Worm (Caenorhabditis elegans) whole organism, L2 larva: ENCODE measurements around the gene pdhk-2.

ENCODE experiments used
- C34F6.9 ChIP-seq: fragments of 150-350 bp; optimal IDR thresholded peaks from 2 replicates; lab custom pipeline; 2014; ENCODE audit warnings: missing biosample characterization, missing genetic modification characterization
- F13H6.1 ChIP-seq: sonication (generic microtip); optimal IDR thresholded peaks from 2 replicates; lab custom pipeline; 2016; ENCODE audit warnings: missing genetic modification characterization, missing compliant biosample characterization
- R02D3.7 ChIP-seq: fragments of 150-350 bp; optimal IDR thresholded peaks from 2 replicates; lab custom pipeline; 2014; ENCODE audit warnings: missing biosample characterization, missing genetic modification characterization
- alr-1 ChIP-seq: fragments of 150-350 bp; optimal IDR thresholded peaks from 2 replicates; lab custom pipeline; 2014; ENCODE audit warnings: missing biosample characterization, missing genetic modification characterization
- aly-2 ChIP-seq: fragments of 150-350 bp; optimal IDR thresholded peaks from 2 replicates; lab custom pipeline; 2014; ENCODE audit warnings: missing biosample characterization, missing genetic modification characterization
- blmp-1 ChIP-seq: sonication (generic microtip); optimal IDR thresholded peaks from 2 replicates; lab custom pipeline; 2017; ENCODE audit warnings: missing genetic modification characterization, mild to moderate bottlenecking, missing compliant biosample characterization, antibody characterized with exemption, moderate library complexity; ENCODE audit not compliant: insufficient read depth
- ceh-16 ChIP-seq: fragments of 150-350 bp; optimal IDR thresholded peaks from 2 replicates; lab custom pipeline; 2014; ENCODE audit warnings: missing biosample characterization, missing genetic modification characterization
- ceh-82 ChIP-seq: fragments of 150-350 bp; optimal IDR thresholded peaks from 2 replicates; lab custom pipeline; 2014; ENCODE audit warnings: missing biosample characterization, missing genetic modification characterization
- crh-2 ChIP-seq: sonication (generic microtip); optimal IDR thresholded peaks from 2 replicates; lab custom pipeline; 2017; ENCODE audit warnings: missing biosample characterization, missing genetic modification characterization
- dmd-4 ChIP-seq: sonication (generic microtip); optimal IDR thresholded peaks from 2 replicates; lab custom pipeline; 2017; ENCODE audit warnings: missing biosample characterization, missing genetic modification characterization
- egl-27 ChIP-seq: sonication (generic microtip); optimal IDR thresholded peaks from 3 replicates; lab custom pipeline; 2017; ENCODE audit warnings: missing biosample characterization, missing genetic modification reagents, missing genetic modification characterization
- elt-1 ChIP-seq: fragments of 150-350 bp; optimal IDR thresholded peaks from 2 replicates; lab custom pipeline; 2014; ENCODE audit warnings: missing biosample characterization, missing genetic modification characterization
- elt-3 ChIP-seq: sonication (generic microtip); optimal IDR thresholded peaks from 2 replicates; lab custom pipeline; 2017; ENCODE audit warnings: missing biosample characterization, missing genetic modification characterization
- fos-1 ChIP-seq: fragments of 150-350 bp; optimal IDR thresholded peaks from 2 replicates; lab custom pipeline; 2014; ENCODE audit warnings: missing biosample characterization, missing genetic modification characterization
- gmeb-1 ChIP-seq: fragments of 150-350 bp; optimal IDR thresholded peaks from 2 replicates; lab custom pipeline; 2014; ENCODE audit warnings: missing biosample characterization, missing genetic modification characterization
- lin-11 ChIP-seq: fragments of 150-350 bp; sonication (generic microtip); optimal IDR thresholded peaks from 2 replicates; lab custom pipeline; 2014; ENCODE audit warnings: missing biosample characterization, missing genetic modification characterization, inconsistent platforms, mixed read lengths
- lin-39 ChIP-seq: fragments of 150-350 bp; optimal IDR thresholded peaks from 2 replicates; lab custom pipeline; 2014; ENCODE audit warnings: missing biosample characterization, missing genetic modification reagents, missing genetic modification characterization
- lsy-2 ChIP-seq, 2 experiments: fragments of 150-350 bp in 1 of 2; sonication (generic microtip) in 1 of 2; optimal IDR thresholded peaks; 2 replicates each; lab custom pipeline; 2014 to 2017; ENCODE audit warnings: missing biosample characterization in 2 of 2, missing genetic modification characterization in 2 of 2
- mab-5 ChIP-seq: fragments of 150-350 bp; optimal IDR thresholded peaks from 2 replicates; lab custom pipeline; 2014; ENCODE audit warnings: missing biosample characterization, missing genetic modification characterization
- mbf-1 ChIP-seq: sonication (generic microtip); optimal IDR thresholded peaks from 2 replicates; lab custom pipeline; 2017; ENCODE audit warnings: missing biosample characterization, missing genetic modification characterization
- mdl-1 ChIP-seq, 2 experiments: fragments of 150-350 bp in 1 of 2; sonication (generic microtip) in 1 of 2; optimal IDR thresholded peaks; 2 replicates each; lab custom pipeline; 2017; ENCODE audit warnings: missing biosample characterization in 2 of 2, missing genetic modification characterization in 2 of 2
- nhr-10 ChIP-seq: sonication (generic microtip); optimal IDR thresholded peaks from 2 replicates; lab custom pipeline; 2017; ENCODE audit warnings: missing biosample characterization, missing genetic modification characterization
- nhr-11 ChIP-seq: fragments of 150-350 bp; optimal IDR thresholded peaks from 2 replicates; lab custom pipeline; 2014; ENCODE audit warnings: missing biosample characterization, missing genetic modification characterization
- nhr-12 ChIP-seq: fragments of 150-350 bp; optimal IDR thresholded peaks from 2 replicates; lab custom pipeline; 2014; ENCODE audit warnings: missing biosample characterization, missing genetic modification characterization
- nhr-129 ChIP-seq: fragments of 150-350 bp; optimal IDR thresholded peaks from 2 replicates; lab custom pipeline; 2014; ENCODE audit warnings: missing biosample characterization, missing genetic modification characterization
- nhr-21 ChIP-seq: fragments of 150-350 bp; optimal IDR thresholded peaks from 2 replicates; lab custom pipeline; 2014; ENCODE audit warnings: missing biosample characterization, missing genetic modification characterization
- nhr-23 ChIP-seq: fragments of 150-350 bp; optimal IDR thresholded peaks from 2 replicates; lab custom pipeline; 2014; ENCODE audit warnings: missing biosample characterization, missing genetic modification reagents, missing genetic modification characterization
- nhr-237 ChIP-seq: fragments of 150-350 bp; optimal IDR thresholded peaks from 2 replicates; lab custom pipeline; 2014; ENCODE audit warnings: missing biosample characterization, missing genetic modification characterization
- nhr-25 ChIP-seq: fragments of 150-350 bp; sonication (generic microtip); optimal IDR thresholded peaks from 3 replicates; lab custom pipeline; 2014; ENCODE audit warnings: missing biosample characterization, missing genetic modification characterization
- nhr-77 ChIP-seq: fragments of 150-350 bp; optimal IDR thresholded peaks from 2 replicates; lab custom pipeline; 2014; ENCODE audit warnings: missing biosample characterization, missing genetic modification characterization
- peb-1 ChIP-seq: fragments of 150-350 bp; optimal IDR thresholded peaks from 2 replicates; lab custom pipeline; 2014; ENCODE audit warnings: missing biosample characterization, missing genetic modification characterization
- sem-4 ChIP-seq: fragments of 150-350 bp; optimal IDR thresholded peaks from 2 replicates; lab custom pipeline; 2014; ENCODE audit warnings: missing biosample characterization, missing genetic modification reagents, missing genetic modification characterization
- skn-1 ChIP-seq: sonication (generic microtip); optimal IDR thresholded peaks from 2 replicates; lab custom pipeline; 2017; ENCODE audit warnings: missing biosample characterization, missing genetic modification characterization
- sma-3 ChIP-seq: sonication (generic microtip); optimal IDR thresholded peaks from 2 replicates; lab custom pipeline; 2016; ENCODE audit warnings: missing genetic modification reagents, missing genetic modification characterization, missing compliant biosample characterization
- sma-9 ChIP-seq, 2 experiments: fragments of 150-350 bp in 1 of 2; sonication (generic microtip) in 1 of 2; optimal IDR thresholded peaks; 2 replicates each; lab custom pipeline; 2014 to 2016; ENCODE audit warnings: missing genetic modification characterization in 2 of 2, mild to moderate bottlenecking in 1 of 2, missing biosample characterization in 1 of 2, missing compliant biosample characterization in 1 of 2, missing genetic modification reagents in 1 of 2, moderate library complexity in 1 of 2
- snpc-4 ChIP-seq: fragments of 150-350 bp; optimal IDR thresholded peaks from 2 replicates; lab custom pipeline; 2014; ENCODE audit warnings: missing biosample characterization, missing genetic modification characterization
- unc-39 ChIP-seq: fragments of 150-350 bp; optimal IDR thresholded peaks from 2 replicates; lab custom pipeline; 2014; ENCODE audit warnings: missing biosample characterization, missing genetic modification characterization
- unc-55 ChIP-seq: fragments of 150-350 bp; sonication (generic microtip); optimal IDR thresholded peaks from 3 replicates; lab custom pipeline; 2014; ENCODE audit warnings: missing biosample characterization, missing genetic modification reagents, missing genetic modification characterization
- unc-62 ChIP-seq: fragments of 150-350 bp; optimal IDR thresholded peaks from 2 replicates; lab custom pipeline; 2014; ENCODE audit warnings: missing biosample characterization, missing genetic modification reagents, missing genetic modification characterization
- zag-1 ChIP-seq: fragments of 150-350 bp; optimal IDR thresholded peaks from 2 replicates; lab custom pipeline; 2014; ENCODE audit warnings: missing biosample characterization, missing genetic modification characterization
- ztf-1 ChIP-seq: fragments of 200-800 bp; sonication (Bioruptor generic); conservative IDR thresholded peaks from 2 replicates; pipeline ENCODE4 v1.3.6; 2022; ENCODE audit warnings: missing genetic modification characterization, missing compliant biosample characterization
- ztf-4 ChIP-seq: fragments of 150-350 bp; optimal IDR thresholded peaks from 2 replicates; lab custom pipeline; 2014; ENCODE audit warnings: missing biosample characterization, missing genetic modification characterization

pdhk-2 gene

DNA sequence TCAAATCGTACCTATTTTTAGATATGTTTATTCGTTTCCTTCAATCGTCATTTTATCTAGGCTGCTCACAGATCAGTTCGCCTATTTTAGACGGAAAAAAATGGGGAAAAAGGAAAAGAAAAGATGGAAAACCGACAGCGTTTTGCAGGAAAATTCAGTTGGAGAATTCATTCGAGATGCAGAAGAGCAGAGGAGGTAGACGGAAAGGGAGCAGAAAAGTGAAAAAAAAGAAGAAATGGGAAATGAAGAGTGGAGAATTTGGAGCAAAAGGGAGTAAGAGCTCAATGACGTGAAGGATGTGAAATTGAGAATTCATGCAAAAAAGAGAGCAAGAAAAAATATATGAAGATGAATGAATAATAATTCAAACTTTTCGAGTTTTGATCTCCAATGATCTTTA is 43.3 kb upstream of the pdhk-2 start:
- TF ChIP-seq lin-11 (tag; lab: Kevin White, UChicago) (no peak), nhr-11 (tag; lab: Kevin White, UChicago) (no peak), C34F6.9 (tag; lab: Kevin White, UChicago) (peak; percentile 32), unc-55 (GFP tag; lab: Kevin White, UChicago) (peak; percentile 49), gmeb-1 (tag; lab: Kevin White, UChicago) (no peak)
- TF ChIP-seq, all 48 proteins: peak for 2

DNA sequence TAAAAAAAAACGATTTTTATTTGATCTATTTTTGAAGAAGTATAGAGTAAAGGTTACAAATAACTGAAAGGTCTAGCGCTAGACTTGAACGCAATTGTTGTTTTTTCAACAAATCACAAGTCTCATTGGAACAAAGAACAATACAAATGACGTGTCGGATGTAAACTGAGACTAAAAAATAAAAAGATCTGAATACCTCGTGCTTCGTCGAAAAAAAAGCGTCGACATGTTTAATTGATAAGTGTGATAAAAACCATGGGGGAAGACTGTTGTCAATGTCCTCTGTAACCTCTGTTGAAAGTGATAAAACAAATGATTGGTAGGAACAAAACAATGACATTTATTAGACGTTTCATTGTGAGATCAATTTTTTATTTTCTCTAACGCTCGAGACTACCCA is 41.5 kb upstream of the pdhk-2 start:
- TF ChIP-seq F13H6.1 (tag; lab: Kevin White, UChicago), result peak; percentile 10
- TF ChIP-seq nhr-10, result no peak
- no peak for TF ChIP-seq elt-1
- TF ChIP-seq sma-9 (GFP tag; optimal IDR thresholded peaks at IDR 0.05; lab: Kevin White, UChicago), result peak; percentile 67
- no peak for TF ChIP-seq sma-9 (tag; optimal IDR thresholded peaks at IDR 0.05; lab: Kevin White, UChicago)
- TF ChIP-seq aly-2 (tag; lab: Kevin White, UChicago), result no peak
- no peak for TF ChIP-seq nhr-23 (tag; lab: Kevin White, UChicago)
- no peak for TF ChIP-seq mbf-1 (tag; lab: Kevin White, UChicago)
- TF ChIP-seq C34F6.9 (tag; lab: Kevin White, UChicago), result no peak
- no peak for TF ChIP-seq unc-62 (GFP tag; lab: Kevin White, UChicago)
- no peak for TF ChIP-seq lin-11 (tag; lab: Kevin White, UChicago)
- no peak for TF ChIP-seq mab-5
- TF ChIP-seq crh-2, result peak; percentile 67
- TF ChIP-seq sem-4 (tag; lab: Kevin White, UChicago), result no peak
- no peak for TF ChIP-seq dmd-4 (tag; lab: Kevin White, UChicago)
- no peak for TF ChIP-seq snpc-4 (tag; lab: Kevin White, UChicago)
- no peak for TF ChIP-seq lin-39 (tag; lab: Kevin White, UChicago)
- TF ChIP-seq ceh-16, result no peak
- no peak for TF ChIP-seq blmp-1 (tag; lab: Kevin White, UChicago)
- peak; percentile 47 for TF ChIP-seq nhr-129 (tag; lab: Kevin White, UChicago)
- TF ChIP-seq nhr-12, result no peak
- TF ChIP-seq lsy-2 (tag; optimal IDR thresholded peaks at IDR 0.05; lab: Kevin White, UChicago), result peak in 1 of 2 experiments; percentile 4
- TF ChIP-seq ceh-82 (tag; lab: Kevin White, UChicago), result no peak
- TF ChIP-seq elt-3 (tag; lab: Kevin White, UChicago), result no peak
- TF ChIP-seq fos-1 (tag; lab: Kevin White, UChicago), result peak; percentile 60
- TF ChIP-seq zag-1 (tag; lab: Kevin White, UChicago), result no peak
- no peak for TF ChIP-seq peb-1 (tag; lab: Kevin White, UChicago)
- no peak for TF ChIP-seq sma-3 (GFP tag; lab: Kevin White, UChicago)
- TF ChIP-seq nhr-25, result peak; percentile 51
- no peak for TF ChIP-seq nhr-11 (tag; lab: Kevin White, UChicago)
- no peak for TF ChIP-seq alr-1
- peak; percentile 7 for TF ChIP-seq skn-1 (tag; lab: Kevin White, UChicago)
- no peak for TF ChIP-seq R02D3.7 (tag; lab: Kevin White, UChicago)
- no peak for TF ChIP-seq nhr-237 (tag; lab: Kevin White, UChicago)
- TF ChIP-seq ztf-1, result no peak
- TF ChIP-seq, all 48 proteins: peak for 8

ce11 chrIII:8782080-8782479 is 40.9 kb upstream of the pdhk-2 start:
- TF ChIP-seq lsy-2 (tag; optimal IDR thresholded peaks at IDR 0.05; lab: Kevin White, UChicago) (peak in 1 of 2 experiments; percentile 31), nhr-12 (no peak), mdl-1 (tag; optimal IDR thresholded peaks at IDR 0.05; lab: Kevin White, UChicago) (peak in 1 of 2 experiments; percentile 15), C34F6.9 (tag; lab: Kevin White, UChicago) (peak; percentile 22), F13H6.1 (tag; lab: Kevin White, UChicago) (peak; percentile 38), unc-55 (GFP tag; lab: Kevin White, UChicago) (peak; percentile 9), nhr-129 (tag; lab: Kevin White, UChicago) (peak; percentile 36), nhr-77 (no peak)
- TF ChIP-seq, all 48 proteins: peak for 6

ce11 chrIII:8780473-8780872 is 39.3 kb upstream of the pdhk-2 start:
- TF ChIP-seq sma-3 (GFP tag; lab: Kevin White, UChicago), result peak; percentile 91
- TF ChIP-seq egl-27 (tag; lab: Kevin White, UChicago), result peak; percentile 56
- no peak for TF ChIP-seq elt-3 (tag; lab: Kevin White, UChicago)
- TF ChIP-seq ceh-16, result no peak
- peak; percentile 92 for TF ChIP-seq nhr-21
- peak; percentile 43 to 81 for TF ChIP-seq mdl-1 (tag; optimal IDR thresholded peaks at IDR 0.05; lab: Kevin White, UChicago)
- TF ChIP-seq fos-1 (tag; lab: Kevin White, UChicago), result peak; percentile 79
- TF ChIP-seq sem-4 (tag; lab: Kevin White, UChicago), result peak; percentile 47
- TF ChIP-seq blmp-1 (tag; lab: Kevin White, UChicago), result peak; percentile 83
- peak; percentile 37 for TF ChIP-seq gmeb-1 (tag; lab: Kevin White, UChicago)
- no peak for TF ChIP-seq snpc-4 (tag; lab: Kevin White, UChicago)
- peak in 1 of 2 experiments; percentile 62 for TF ChIP-seq lsy-2 (tag; optimal IDR thresholded peaks at IDR 0.05; lab: Kevin White, UChicago)
- no peak for TF ChIP-seq elt-1
- TF ChIP-seq nhr-23 (tag; lab: Kevin White, UChicago), result no peak
- TF ChIP-seq ceh-82 (tag; lab: Kevin White, UChicago), result no peak
- TF ChIP-seq dmd-4 (tag; lab: Kevin White, UChicago), result no peak
- peak; percentile 29 for TF ChIP-seq F13H6.1 (tag; lab: Kevin White, UChicago)
- TF ChIP-seq C34F6.9 (tag; lab: Kevin White, UChicago), result peak; percentile 44
- TF ChIP-seq ztf-4 (tag; lab: Kevin White, UChicago), result peak; percentile 3
- TF ChIP-seq nhr-10, result no peak
- peak; percentile 37 for TF ChIP-seq nhr-129 (tag; lab: Kevin White, UChicago)
- TF ChIP-seq skn-1 (tag; lab: Kevin White, UChicago), result no peak
- TF ChIP-seq nhr-25, result peak; percentile 95
- no peak for TF ChIP-seq unc-39 (tag; lab: Kevin White, UChicago)
- no peak for TF ChIP-seq mab-5
- no peak for TF ChIP-seq unc-62 (GFP tag; lab: Kevin White, UChicago)
- TF ChIP-seq R02D3.7 (tag; lab: Kevin White, UChicago), result no peak
- TF ChIP-seq sma-9 (GFP tag; optimal IDR thresholded peaks at IDR 0.05; lab: Kevin White, UChicago), result peak; percentile 73
- TF ChIP-seq sma-9 (tag; optimal IDR thresholded peaks at IDR 0.05; lab: Kevin White, UChicago), result no peak
